Worm (Caenorhabditis elegans) whole organism, L1 larva: ENCODE data around the gene ras-2.

Source experiments
- blmp-1 ChIP-seq: fragments of 150-350 bp; optimal IDR thresholded peaks from 2 replicates; lab custom pipeline; 2014; ENCODE audit warnings: missing biosample characterization, missing genetic modification characterization
- dpl-1 ChIP-seq, 3 experiments: fragments of 150-350 bp in 2 of 3; sonication (generic microtip) in 1 of 3; optimal IDR thresholded peaks; 2 replicates each; lab custom pipeline; 2014 to 2017; ENCODE audit warnings: missing biosample characterization in 3 of 3, missing genetic modification characterization in 3 of 3, missing genetic modification reagents in 3 of 3
- jun-1 ChIP-seq: fragments of 150-350 bp; optimal IDR thresholded peaks from 2 replicates; lab custom pipeline; 2014; ENCODE audit warnings: missing biosample characterization, missing genetic modification reagents, missing genetic modification characterization
- nhr-237 ChIP-seq: fragments of 150-350 bp; optimal IDR thresholded peaks from 2 replicates; lab custom pipeline; 2014; ENCODE audit warnings: missing biosample characterization, missing genetic modification characterization
- nhr-77 ChIP-seq: fragments of 150-350 bp; optimal IDR thresholded peaks from 2 replicates; lab custom pipeline; 2014; ENCODE audit warnings: missing biosample characterization, missing genetic modification characterization
- nhr-85 ChIP-seq: sonication (generic microtip); peaks from one replicate; lab custom pipeline; 2016; ENCODE audit warnings: missing genetic modification characterization, inconsistent platforms, missing compliant biosample characterization
- pqm-1 ChIP-seq: sonication (generic microtip); optimal IDR thresholded peaks from 3 replicates; lab custom pipeline; 2017; ENCODE audit warnings: missing biosample characterization, missing genetic modification characterization
- unc-30 ChIP-seq: sonication (generic microtip); optimal IDR thresholded peaks from 2 replicates; lab custom pipeline; 2017; ENCODE audit warnings: missing biosample characterization, missing genetic modification characterization

- TF ChIP-seq dpl-1 (GFP tag; optimal IDR thresholded peaks at IDR 0.05; lab: Kevin White, UChicago) (no peak), nhr-85 (no peak), pqm-1 (no peak), unc-30 (tag; lab: Kevin White, UChicago) (no peak), nhr-237 (tag; lab: Kevin White, UChicago) (no peak), nhr-77 (tag; lab: Kevin White, UChicago) (no peak), jun-1 (tag; lab: Kevin White, UChicago) (no peak), blmp-1 (tag; lab: Kevin White, UChicago) (peak; percentile 94)
Measured at ce11 chrIII:4767869-4768645, 28.2 kb upstream of the ras-2 start.
